Fruit fly (Drosophila melanogaster) whole organism, embryonic: Measurements from ENCODE around the gene Rbfox1.
A peak's percentile ranks its signal among the peaks of the same experiment; 100 is the strongest.

Experiments
- Aef1 ChIP-seq: fragments of 200-800 bp; sonication (Bioruptor generic); IDR thresholded peaks from 3 replicates; pipeline ENCODE4 v1.3.6; 2022; ENCODE audit warnings: missing biosample characterization, missing genetic modification characterization
- Awh ChIP-seq: fragments of 200-800 bp; sonication (Bioruptor generic); IDR thresholded peaks from 2 replicates; pipeline ENCODE4, ENCODE4 v1.3.6; 2022; ENCODE audit warnings: missing biosample characterization, missing genetic modification characterization
- Blimp-1 ChIP-seq: fragments of 200-800 bp; sonication (Bioruptor generic); optimal IDR thresholded peaks from 3 replicates; lab custom pipeline; 2018; ENCODE audit warnings: missing biosample characterization, missing genetic modification characterization, mild to moderate bottlenecking, moderate library complexity, missing genetic modification reagents
- CG10979 ChIP-seq: fragments of 200-800 bp; sonication (Bioruptor generic); optimal IDR thresholded peaks from 2 replicates; lab custom pipeline; 2018; ENCODE audit warnings: missing biosample characterization, mild to moderate bottlenecking, missing genetic modification characterization, moderate library complexity
- CG12071 ChIP-seq: fragments of 200-800 bp; sonication (Bioruptor generic); optimal IDR thresholded peaks from 3 replicates; lab custom pipeline; 2018; ENCODE audit warnings: missing biosample characterization, mild to moderate bottlenecking, missing genetic modification characterization
- CG1233 ChIP-seq: fragments of 200-800 bp; sonication (Bioruptor generic); optimal IDR thresholded peaks from 4 replicates; lab custom pipeline; 2018; ENCODE audit warnings: missing biosample characterization, mild to moderate bottlenecking, missing genetic modification characterization
- CG15073 ChIP-seq: fragments of 200-800 bp; sonication (Bioruptor generic); optimal IDR thresholded peaks from 2 replicates; lab custom pipeline; 2016; ENCODE audit warnings: missing biosample characterization, missing genetic modification characterization
- CG3065 ChIP-seq: fragments of 200-800 bp; sonication (Bioruptor generic); optimal IDR thresholded peaks from 2 replicates; lab custom pipeline; 2016; ENCODE audit warnings: missing biosample characterization, missing genetic modification characterization
- CG3163 ChIP-seq: fragments of 200-800 bp; sonication (Bioruptor generic); optimal IDR thresholded peaks from 3 replicates; lab custom pipeline; 2016; ENCODE audit warnings: missing biosample characterization, missing genetic modification characterization
- CG3995 ChIP-seq: fragments of 200-800 bp; sonication (Bioruptor generic); optimal IDR thresholded peaks from 3 replicates; lab custom pipeline; 2016; ENCODE audit warnings: missing biosample characterization, missing genetic modification characterization
- CG4360 ChIP-seq: fragments of 200-800 bp; sonication (Bioruptor generic); IDR thresholded peaks from 2 replicates; pipeline ENCODE4 v1.3.6; 2022; ENCODE audit warnings: missing biosample characterization, missing genetic modification characterization
- CG7963 ChIP-seq: fragments of 200-800 bp; sonication (Bioruptor generic); IDR thresholded peaks from 3 replicates; pipeline ENCODE4 v1.3.6; 2022; ENCODE audit warnings: missing biosample characterization, missing genetic modification characterization; ENCODE audit not compliant: partially characterized antibody
- CG9215 ChIP-seq: fragments of 200-800 bp; sonication (Bioruptor generic); IDR thresholded peaks from 2 replicates; pipeline ENCODE4 v1.3.6; 2022; ENCODE audit warnings: missing biosample characterization, missing genetic modification characterization
- D19B ChIP-seq: fragments of 200-800 bp; sonication (Bioruptor generic); optimal IDR thresholded peaks from 2 replicates; lab custom pipeline; 2017; ENCODE audit warnings: missing biosample characterization, mild to moderate bottlenecking, missing genetic modification characterization
- Elba2 ChIP-seq: fragments of 200-800 bp; sonication (Bioruptor generic); optimal IDR thresholded peaks from 3 replicates; lab custom pipeline; 2016; ENCODE audit warnings: missing biosample characterization, missing genetic modification characterization
- HLH3B ChIP-seq: fragments of 200-800 bp; sonication (Bioruptor generic); IDR thresholded peaks from 2 replicates; pipeline ENCODE4 v1.3.6; 2022; ENCODE audit warnings: missing biosample characterization, missing genetic modification characterization
- Lim3 ChIP-seq: fragments of 200-800 bp; sonication (Bioruptor generic); IDR thresholded peaks from 2 replicates; pipeline ENCODE4 v1.3.6; 2022; ENCODE audit warnings: missing biosample characterization, missing genetic modification characterization
- Mes4 ChIP-seq: fragments of 200-800 bp; sonication (Bioruptor generic); optimal IDR thresholded peaks from 2 replicates; lab custom pipeline; 2016; ENCODE audit warnings: missing biosample characterization, missing genetic modification characterization
- Nf-YB ChIP-seq: fragments of 200-800 bp; sonication (Bioruptor generic); optimal IDR thresholded peaks from 3 replicates; lab custom pipeline; 2019; ENCODE audit warnings: missing biosample characterization, mild to moderate bottlenecking, missing genetic modification characterization, moderate library complexity
- Nf-YC ChIP-seq: fragments of 200-800 bp; optimal IDR thresholded peaks from 3 replicates; lab custom pipeline; 2019; ENCODE audit warnings: missing biosample characterization, mild to moderate bottlenecking, missing genetic modification characterization, moderate library complexity
- Oli ChIP-seq: fragments of 200-800 bp; sonication (Bioruptor generic); optimal IDR thresholded peaks from 2 replicates; lab custom pipeline; 2018; ENCODE audit warnings: missing biosample characterization, mild to moderate bottlenecking, missing genetic modification characterization, moderate library complexity
- Pdp1 ChIP-seq, 2 experiments: fragments of 200-800 bp; sonication (Bioruptor generic); optimal IDR thresholded peaks; 3 replicates each; lab custom pipeline; 2016; ENCODE audit warnings: missing biosample characterization in 2 of 2, missing genetic modification characterization in 2 of 2, mild to moderate bottlenecking in 1 of 2, moderate library complexity in 1 of 2
- Xbp1 ChIP-seq: fragments of 200-800 bp; sonication (Bioruptor generic); optimal IDR thresholded peaks from 3 replicates; lab custom pipeline; 2016; ENCODE audit warnings: missing biosample characterization, mild to moderate bottlenecking, missing genetic modification characterization
- abd-A ChIP-seq: fragments of 200-800 bp; sonication (Bioruptor generic); optimal IDR thresholded peaks from 3 replicates; lab custom pipeline; 2019; ENCODE audit warnings: missing biosample characterization, mild to moderate bottlenecking, missing genetic modification characterization, moderate library complexity
- aop ChIP-seq: fragments of 200-800 bp; sonication (Bioruptor generic); IDR thresholded peaks from 2 replicates; pipeline ENCODE4 v1.3.6; 2022; ENCODE audit warnings: missing biosample characterization, missing genetic modification characterization
- bsh ChIP-seq, 2 experiments: fragments of 200-800 bp; sonication (Bioruptor generic); optimal IDR thresholded peaks; 2 replicates each; lab custom pipeline; 2017 to 2018; ENCODE audit warnings: mild to moderate bottlenecking in 2 of 2, missing biosample characterization in 2 of 2, missing genetic modification characterization in 2 of 2, moderate library complexity in 1 of 2
- chif ChIP-seq, 2 experiments: fragments of 200-800 bp; sonication (Bioruptor generic); optimal IDR thresholded peaks; 3 replicates each; lab custom pipeline; 2016; ENCODE audit warnings: missing biosample characterization in 2 of 2, missing genetic modification characterization in 2 of 2
- chinmo ChIP-seq: fragments of 200-800 bp; sonication (Bioruptor generic); IDR thresholded peaks from 4 replicates; pipeline ENCODE4 v1.3.6; 2022; ENCODE audit warnings: missing biosample characterization, missing genetic modification characterization; ENCODE audit not compliant: partially characterized antibody
- dysf ChIP-seq: fragments of 200-800 bp; sonication (Bioruptor generic); IDR thresholded peaks from 3 replicates; pipeline ENCODE4 v1.3.6; 2022; ENCODE audit warnings: missing biosample characterization, missing genetic modification characterization
- fd96Cb ChIP-seq: fragments of 200-800 bp; sonication (Bioruptor generic); optimal IDR thresholded peaks from 2 replicates; lab custom pipeline; 2018; ENCODE audit warnings: missing biosample characterization, mild to moderate bottlenecking, missing genetic modification characterization, moderate library complexity
- grn ChIP-seq: fragments of 200-800 bp; sonication (Bioruptor generic); optimal IDR thresholded peaks from 3 replicates; lab custom pipeline; 2017; ENCODE audit warnings: missing biosample characterization, missing genetic modification characterization
- gro ChIP-seq: fragments of 200-800 bp; sonication (Bioruptor generic); optimal IDR thresholded peaks from 2 replicates; lab custom pipeline; 2016; ENCODE audit warnings: missing biosample characterization, missing genetic modification characterization
- jumu ChIP-seq: fragments of 200-800 bp; sonication (Bioruptor generic); optimal IDR thresholded peaks from 3 replicates; lab custom pipeline; 2016; ENCODE audit warnings: missing biosample characterization, missing genetic modification characterization
- kah ChIP-seq: fragments of 200-800 bp; sonication (Bioruptor generic); optimal IDR thresholded peaks from 2 replicates; lab custom pipeline; 2018; ENCODE audit warnings: missing biosample characterization, mild to moderate bottlenecking, missing genetic modification characterization
- lov ChIP-seq, 2 experiments: fragments of 200-800 bp in 1 of 2; fragments of >200 bp in 1 of 2; sonication (Bioruptor generic) in 1 of 2; IDR thresholded peaks in 1 of 2; optimal IDR thresholded peaks in 1 of 2; 2 replicates in 1 of 2; 3 replicates in 1 of 2; pipeline versions ENCODE4 v1.3.6 to Lab custom; 2017 to 2022; ENCODE audit warnings: missing biosample characterization in 1 of 2, missing genetic modification characterization in 1 of 2
- luna ChIP-seq: fragments of 200-800 bp; sonication (Bioruptor generic); optimal IDR thresholded peaks from 2 replicates; lab custom pipeline; 2016; ENCODE audit warnings: missing biosample characterization, missing genetic modification characterization
- oc ChIP-seq: fragments of 200-800 bp; sonication (Bioruptor generic); optimal IDR thresholded peaks from 2 replicates; lab custom pipeline; 2018; ENCODE audit warnings: missing biosample characterization, mild to moderate bottlenecking, missing genetic modification characterization, moderate library complexity
- onecut ChIP-seq: fragments of 200-800 bp; sonication (Bioruptor generic); IDR thresholded peaks from 2 replicates; pipeline ENCODE4 v1.3.6; 2022; ENCODE audit warnings: missing biosample characterization, missing genetic modification characterization
- phol ChIP-seq: fragments of 200-800 bp; sonication (Bioruptor generic); optimal IDR thresholded peaks from 3 replicates; lab custom pipeline; 2018; ENCODE audit warnings: missing biosample characterization, mild to moderate bottlenecking, missing genetic modification characterization, moderate library complexity
- ro ChIP-seq: fragments of 200-800 bp; sonication (Bioruptor generic); IDR thresholded peaks from 2 replicates; pipeline ENCODE4 v1.3.6; 2022; ENCODE audit warnings: missing biosample characterization, missing genetic modification characterization
- shn ChIP-seq: fragments of 200-800 bp; sonication (Bioruptor generic); optimal IDR thresholded peaks from 3 replicates; lab custom pipeline; 2016; ENCODE audit warnings: missing biosample characterization, missing genetic modification characterization
- sisA ChIP-seq: fragments of 200-800 bp; sonication (Bioruptor generic); IDR thresholded peaks from 2 replicates; pipeline ENCODE4 v1.3.6; 2022; ENCODE audit warnings: missing biosample characterization, missing genetic modification characterization
- sqz ChIP-seq: fragments of 200-800 bp; sonication (Bioruptor generic); optimal IDR thresholded peaks from 3 replicates; lab custom pipeline; 2018; ENCODE audit warnings: missing biosample characterization, mild to moderate bottlenecking, missing genetic modification characterization
- sr ChIP-seq: fragments of 200-800 bp; sonication (Bioruptor generic); IDR thresholded peaks from 3 replicates; pipeline ENCODE4 v1.3.6; 2022; ENCODE audit warnings: missing biosample characterization, missing genetic modification characterization
- twi ChIP-seq: fragments of 200-800 bp; optimal IDR thresholded peaks from 2 replicates; lab custom pipeline; 2019; ENCODE audit warnings: missing biosample characterization, mild to moderate bottlenecking, missing genetic modification characterization, moderate library complexity
- vvl ChIP-seq: fragments of 200-800 bp; sonication (Bioruptor generic); IDR thresholded peaks from 2 replicates; pipeline ENCODE4 v1.3.6; 2022; ENCODE audit warnings: missing biosample characterization, missing genetic modification characterization
- zfh1 ChIP-seq: fragments of 200-800 bp; sonication (Bioruptor generic); IDR thresholded peaks from 3 replicates; pipeline ENCODE4 v1.3.6; 2022; ENCODE audit warnings: missing biosample characterization, missing genetic modification characterization

Gene Rbfox1

dm6 chr3L:10528251-10528650, 47.0 kb downstream of the Rbfox1 start:
- TF ChIP-seq Nf-YC (tag; lab: Kevin White, UChicago) (peak; percentile 60), Nf-YB (GFP tag; lab: Kevin White, UChicago) (peak; percentile 89), zfh1 (GFP tag; lab: Robert Waterston, UW) (no peak), abd-A (no peak)

- TF ChIP-seq chinmo (peak; percentile 52; the same call in 1 of the 4 replicates), D19B (no peak), bsh (GFP tag; optimal IDR thresholded peaks at IDR 0.05; lab: Kevin White, UChicago) (peak in 1 of 2 experiments; percentile 49), Pdp1 (GFP tag; optimal IDR thresholded peaks at IDR 0.05; lab: Kevin White, UChicago) (peak in 1 of 2 experiments; percentile 14), CG12071 (GFP tag; lab: Kevin White, UChicago) (no peak), oc (tag; lab: Kevin White, UChicago) (peak; percentile 10), CG4360 (peak; percentile 61; the same call in 1 of the 2 replicates), Blimp-1 (peak; percentile 97), Elba2 (GFP tag; lab: Kevin White, UChicago) (peak; percentile 5), sqz (GFP tag; lab: Kevin White, UChicago) (peak; percentile 42), sisA (GFP tag; lab: Robert Waterston, UW) (no peak), CG9215 (GFP tag; lab: Robert Waterston, UW) (no peak)
- TF ChIP-seq, all 482 proteins: peak for 8
These were observed 49.8 kb downstream of the Rbfox1 start for dm6 chr3L:10531059-10531458.

DNA sequence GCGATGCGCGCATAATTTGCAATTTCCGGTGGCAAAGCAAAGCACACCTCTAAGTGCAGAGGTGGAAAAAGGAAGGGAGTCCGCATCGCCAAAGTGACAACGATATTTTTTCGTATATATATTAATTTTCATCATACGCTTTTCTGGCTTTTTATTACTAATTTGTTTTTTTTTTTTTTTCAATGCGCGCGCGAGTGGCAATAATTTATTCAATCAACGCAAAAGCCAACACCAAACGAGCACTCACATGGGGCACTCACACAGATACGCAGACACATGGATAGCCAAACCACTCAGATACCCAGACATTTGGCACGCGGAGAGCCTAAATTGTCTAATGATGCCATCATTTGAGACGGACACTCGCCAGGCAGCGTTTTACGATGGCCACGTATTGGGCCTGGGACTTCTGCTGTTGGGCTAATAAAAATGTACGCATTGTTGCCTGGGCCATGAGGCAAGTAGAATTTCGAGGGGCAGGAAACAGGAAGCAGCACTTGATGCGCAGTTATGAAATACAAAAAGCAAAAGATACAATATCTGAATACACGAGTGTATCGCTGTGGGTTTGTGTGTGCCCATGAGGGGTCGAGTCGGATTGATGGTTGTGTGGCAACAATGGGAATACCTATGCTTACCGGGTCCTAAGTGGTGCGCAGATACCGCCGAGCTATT, 50.8 kb downstream of the Rbfox1 start:
- TF ChIP-seq Awh (GFP tag; lab: Robert Waterston, UW) = no peak
- TF ChIP-seq Aef1 (GFP tag; lab: Robert Waterston, UW) = no peak
- TF ChIP-seq Nf-YB (GFP tag; lab: Kevin White, UChicago) = no peak
- TF ChIP-seq fd96Cb = no peak
- TF ChIP-seq Oli (tag; lab: Kevin White, UChicago) = no peak
- no peak for TF ChIP-seq lov (optimal IDR thresholded peaks at IDR 0.05; lab: Kevin White, UChicago)
- no peak for TF ChIP-seq lov (GFP tag; IDR thresholded peaks at IDR 0.05; lab: Robert Waterston, UW)
- no peak for TF ChIP-seq CG7963 (GFP tag; lab: Robert Waterston, UW)
- no peak for TF ChIP-seq phol (tag; lab: Kevin White, UChicago)
- TF ChIP-seq Xbp1 (GFP tag; lab: Kevin White, UChicago) = peak; percentile 18
- no peak for TF ChIP-seq jumu
- no peak for TF ChIP-seq CG1233 (GFP tag; lab: Kevin White, UChicago)
- no peak for TF ChIP-seq Lim3 (GFP tag; lab: Robert Waterston, UW)
- TF ChIP-seq aop (GFP tag; lab: Robert Waterston, UW) = no peak
- TF ChIP-seq CG10979 (tag; lab: Kevin White, UChicago) = no peak
- TF ChIP-seq sr (GFP tag; lab: Robert Waterston, UW) = no peak
- no peak for TF ChIP-seq CG3995 (GFP tag; lab: Kevin White, UChicago)
- TF ChIP-seq dysf (GFP tag; lab: Robert Waterston, UW) = no peak
- TF ChIP-seq CG3065 (GFP tag; lab: Kevin White, UChicago) = no peak
- peak; percentile 11 for TF ChIP-seq twi (tag; lab: Kevin White, UChicago)
- no peak for TF ChIP-seq Mes4 (GFP tag; lab: Kevin White, UChicago)
- TF ChIP-seq chif (GFP tag; optimal IDR thresholded peaks at IDR 0.05; lab: Kevin White, UChicago) = no peak
- no peak for TF ChIP-seq kah
- 0 out of 2 replicates have a peak, but pooled peaks have one; percentile 50 for TF ChIP-seq vvl (GFP tag; lab: Robert Waterston, UW)
- TF ChIP-seq CG15073 (GFP tag; lab: Kevin White, UChicago) = no peak
- no peak for TF ChIP-seq onecut (GFP tag; lab: Robert Waterston, UW)
- no peak for TF ChIP-seq grn (GFP tag; lab: Kevin White, UChicago)
- no peak for TF ChIP-seq shn (GFP tag; lab: Kevin White, UChicago)
- TF ChIP-seq CG3163 (GFP tag; lab: Kevin White, UChicago) = no peak
- TF ChIP-seq zfh1 (GFP tag; lab: Robert Waterston, UW) = no peak
- TF ChIP-seq CG4360 = no peak
- no peak for TF ChIP-seq HLH3B (GFP tag; lab: Robert Waterston, UW)
- peak; percentile 61 for TF ChIP-seq gro
- TF ChIP-seq ro = no peak
- no peak for TF ChIP-seq luna (GFP tag; lab: Kevin White, UChicago)
